Worm (Caenorhabditis elegans) whole organism, L2 larva: ENCODE measurements around the gene C30G7.5.

Experiments
- ceh-82 ChIP-seq: fragments of 150-350 bp; optimal IDR thresholded peaks from 2 replicates; lab custom pipeline; 2014; ENCODE audit warnings: missing biosample characterization, missing genetic modification characterization
- nhr-25 ChIP-seq: fragments of 150-350 bp; sonication (generic microtip); optimal IDR thresholded peaks from 3 replicates; lab custom pipeline; 2014; ENCODE audit warnings: missing biosample characterization, missing genetic modification characterization
- nhr-6 ChIP-seq: fragments of 150-350 bp; optimal IDR thresholded peaks from 2 replicates; lab custom pipeline; 2014; ENCODE audit warnings: missing biosample characterization, missing genetic modification characterization
- snpc-4 ChIP-seq: fragments of 150-350 bp; optimal IDR thresholded peaks from 2 replicates; lab custom pipeline; 2014; ENCODE audit warnings: missing biosample characterization, missing genetic modification characterization
- unc-62 ChIP-seq: fragments of 150-350 bp; optimal IDR thresholded peaks from 2 replicates; lab custom pipeline; 2014; ENCODE audit warnings: missing biosample characterization, missing genetic modification reagents, missing genetic modification characterization
- ztf-11 ChIP-seq: sonication (generic microtip); optimal IDR thresholded peaks from 2 replicates; lab custom pipeline; 2017; ENCODE audit warnings: missing biosample characterization, missing genetic modification characterization

- TF ChIP-seq snpc-4 (no peak), ztf-11 (tag; lab: Kevin White, UChicago) (no peak), unc-62 (no peak), nhr-25 (tag; lab: Kevin White, UChicago) (no peak), nhr-6 (tag; lab: Kevin White, UChicago) (no peak), ceh-82 (tag; lab: Kevin White, UChicago) (no peak)
Observed at ce11 chrV:14984593-14984992, 30.1 kb upstream of the C30G7.5 start, which contains the start of gene F02D8.4.
